Fruit fly (Drosophila melanogaster) whole organism, embryonic: Measurements from ENCODE around the gene E2f1.

ENCODE experiments used
- Antp ChIP-seq: fragments of 200-800 bp; sonication (Bioruptor generic); optimal IDR thresholded peaks from 3 replicates; lab custom pipeline; 2016; ENCODE audit warnings: missing biosample characterization, missing genetic modification characterization
- Awh ChIP-seq: fragments of 200-800 bp; sonication (Bioruptor generic); IDR thresholded peaks from 2 replicates; pipeline ENCODE4, ENCODE4 v1.3.6; 2022; ENCODE audit warnings: missing biosample characterization, missing genetic modification characterization
- CG12299 ChIP-seq: fragments of 200-800 bp; sonication (Bioruptor generic); optimal IDR thresholded peaks from 2 replicates; lab custom pipeline; 2018; ENCODE audit warnings: missing biosample characterization, mild to moderate bottlenecking, missing genetic modification characterization
- CG1233 ChIP-seq: fragments of 200-800 bp; sonication (Bioruptor generic); optimal IDR thresholded peaks from 4 replicates; lab custom pipeline; 2018; ENCODE audit warnings: missing biosample characterization, mild to moderate bottlenecking, missing genetic modification characterization
- CG12659 ChIP-seq: fragments of 200-800 bp; sonication (Bioruptor generic); optimal IDR thresholded peaks from 3 replicates; lab custom pipeline; 2017; ENCODE audit warnings: mild to moderate bottlenecking, missing biosample characterization, missing genetic modification reagents, missing genetic modification characterization
- CG12942 ChIP-seq: fragments of 200-800 bp; sonication (Bioruptor generic); optimal IDR thresholded peaks from 3 replicates; lab custom pipeline; 2016; ENCODE audit warnings: missing biosample characterization, missing genetic modification characterization
- CG13624 ChIP-seq: fragments of 200-800 bp; sonication (Bioruptor generic); optimal IDR thresholded peaks from 2 replicates; lab custom pipeline; 2016; ENCODE audit warnings: missing biosample characterization, missing genetic modification characterization
- CG14965 ChIP-seq: fragments of 200-800 bp; sonication (Bioruptor generic); optimal IDR thresholded peaks from 2 replicates; lab custom pipeline; 2016; ENCODE audit warnings: missing biosample characterization, missing genetic modification characterization, borderline replicate concordance
- CG15011 ChIP-seq: fragments of 200-800 bp; sonication (Bioruptor generic); optimal IDR thresholded peaks from 3 replicates; lab custom pipeline; 2018; ENCODE audit warnings: missing biosample characterization, mild to moderate bottlenecking, missing genetic modification characterization
- CG15269 ChIP-seq: fragments of 200-800 bp; sonication (Bioruptor generic); optimal IDR thresholded peaks from 2 replicates; lab custom pipeline; 2018; ENCODE audit warnings: missing biosample characterization, mild to moderate bottlenecking, missing genetic modification characterization, moderate library complexity
- CG1529 ChIP-seq: fragments of 200-800 bp; sonication (Bioruptor generic); optimal IDR thresholded peaks from 3 replicates; lab custom pipeline; 2018; ENCODE audit warnings: missing biosample characterization, missing genetic modification characterization
- CG16863 ChIP-seq: fragments of 200-800 bp; sonication (Bioruptor generic); optimal IDR thresholded peaks from 3 replicates; lab custom pipeline; 2016; ENCODE audit warnings: missing biosample characterization, missing genetic modification characterization
- CG18262 ChIP-seq: fragments of 200-800 bp; optimal IDR thresholded peaks from 3 replicates; lab custom pipeline; 2019; ENCODE audit warnings: missing biosample characterization, mild to moderate bottlenecking, missing genetic modification characterization, moderate library complexity
- CG2875 ChIP-seq: fragments of 200-800 bp; sonication (Bioruptor generic); optimal IDR thresholded peaks from 2 replicates; lab custom pipeline; 2017; ENCODE audit warnings: missing biosample characterization, mild to moderate bottlenecking, missing genetic modification characterization, missing genetic modification reagents
- CG2889 ChIP-seq: fragments of 200-800 bp; sonication (Bioruptor generic); IDR thresholded peaks from 3 replicates; pipeline ENCODE4 v1.3.6; 2022; ENCODE audit warnings: missing biosample characterization, missing genetic modification characterization
- CG4360 ChIP-seq: fragments of 200-800 bp; sonication (Bioruptor generic); IDR thresholded peaks from 2 replicates; pipeline ENCODE4 v1.3.6; 2022; ENCODE audit warnings: missing biosample characterization, missing genetic modification characterization
- CG7928 ChIP-seq: fragments of 200-800 bp; sonication (Bioruptor generic); optimal IDR thresholded peaks from 2 replicates; lab custom pipeline; 2017; ENCODE audit warnings: missing biosample characterization, mild to moderate bottlenecking, missing genetic modification characterization
- Camta ChIP-seq: fragments of 200-800 bp; sonication (Bioruptor generic); optimal IDR thresholded peaks from 2 replicates; lab custom pipeline; 2016; ENCODE audit warnings: missing biosample characterization, missing genetic modification characterization
- Dll ChIP-seq: fragments of 200-800 bp; sonication (Bioruptor generic); IDR thresholded peaks from 4 replicates; pipeline ENCODE4 v1.3.6; 2022; ENCODE audit warnings: missing biosample characterization, missing genetic modification characterization; ENCODE audit not compliant: partially characterized antibody
- Elba2 ChIP-seq: fragments of 200-800 bp; sonication (Bioruptor generic); optimal IDR thresholded peaks from 3 replicates; lab custom pipeline; 2016; ENCODE audit warnings: missing biosample characterization, missing genetic modification characterization
- Ets97D ChIP-seq: fragments of 200-800 bp; sonication (Bioruptor generic); optimal IDR thresholded peaks from 3 replicates; lab custom pipeline; 2016; ENCODE audit warnings: missing biosample characterization, missing genetic modification characterization
- Fer1 ChIP-seq: fragments of 200-800 bp; sonication (Bioruptor generic); optimal IDR thresholded peaks from 2 replicates; lab custom pipeline; 2017; ENCODE audit warnings: missing biosample characterization, mild to moderate bottlenecking, missing genetic modification characterization
- Hey ChIP-seq: fragments of 200-800 bp; sonication (Bioruptor generic); optimal IDR thresholded peaks from 3 replicates; lab custom pipeline; 2018; ENCODE audit warnings: missing biosample characterization, mild to moderate bottlenecking, missing genetic modification characterization
- Hr3 ChIP-seq: fragments of 200-800 bp; sonication (Bioruptor generic); optimal IDR thresholded peaks from 3 replicates; lab custom pipeline; 2016; ENCODE audit warnings: missing biosample characterization, missing genetic modification characterization
- Jarid2 ChIP-seq: fragments of 200-800 bp; sonication (Bioruptor generic); optimal IDR thresholded peaks from 3 replicates; lab custom pipeline; 2017; ENCODE audit warnings: mild to moderate bottlenecking, missing biosample characterization, missing genetic modification reagents, missing genetic modification characterization
- Lim3 ChIP-seq: fragments of 200-800 bp; sonication (Bioruptor generic); IDR thresholded peaks from 2 replicates; pipeline ENCODE4 v1.3.6; 2022; ENCODE audit warnings: missing biosample characterization, missing genetic modification characterization
- MESR4 ChIP-seq: fragments of 200-800 bp; sonication (Bioruptor generic); optimal IDR thresholded peaks from 2 replicates; lab custom pipeline; 2018; ENCODE audit warnings: missing biosample characterization, mild to moderate bottlenecking, missing genetic modification characterization, moderate library complexity
- Meics ChIP-seq: fragments of 200-800 bp; sonication (Bioruptor generic); optimal IDR thresholded peaks from 2 replicates; lab custom pipeline; 2017; ENCODE audit warnings: missing biosample characterization, mild to moderate bottlenecking, missing genetic modification characterization
- Oaz ChIP-seq: fragments of 200-800 bp; sonication (Bioruptor generic); IDR thresholded peaks from 2 replicates; pipeline ENCODE4 v1.3.6; 2022; ENCODE audit warnings: missing biosample characterization, missing genetic modification characterization
- YL-1 ChIP-seq: fragments of 200-800 bp; sonication (Bioruptor generic); optimal IDR thresholded peaks from 3 replicates; lab custom pipeline; 2017; ENCODE audit warnings: missing biosample characterization, mild to moderate bottlenecking, missing genetic modification characterization
- abd-A ChIP-seq: fragments of 200-800 bp; sonication (Bioruptor generic); optimal IDR thresholded peaks from 3 replicates; lab custom pipeline; 2019; ENCODE audit warnings: missing biosample characterization, mild to moderate bottlenecking, missing genetic modification characterization, moderate library complexity
- ase ChIP-seq: fragments of 200-800 bp; sonication (Bioruptor generic); IDR thresholded peaks from 3 replicates; pipeline ENCODE4 v1.3.6; 2022; ENCODE audit warnings: missing biosample characterization, missing genetic modification characterization
- ash1 ChIP-seq: fragments of 200-800 bp; sonication (Bioruptor generic); optimal IDR thresholded peaks from 2 replicates; lab custom pipeline; 2018; ENCODE audit warnings: missing biosample characterization, mild to moderate bottlenecking, missing genetic modification characterization
- dati ChIP-seq: fragments of 200-800 bp; sonication (Bioruptor generic); IDR thresholded peaks from 2 replicates; pipeline ENCODE4 v1.3.6; 2022; ENCODE audit warnings: missing biosample characterization, missing genetic modification characterization
- disco-r ChIP-seq: fragments of 200-800 bp; sonication (Bioruptor generic); optimal IDR thresholded peaks from 2 replicates; lab custom pipeline; 2016; ENCODE audit warnings: missing biosample characterization, missing genetic modification characterization
- ewg ChIP-seq: fragments of 200-800 bp; sonication (Bioruptor generic); optimal IDR thresholded peaks from 3 replicates; lab custom pipeline; 2017; ENCODE audit warnings: mild to moderate bottlenecking, missing biosample characterization, missing genetic modification reagents, missing genetic modification characterization
- eyg ChIP-seq: fragments of 200-800 bp; sonication (Bioruptor generic); optimal IDR thresholded peaks from 3 replicates; lab custom pipeline; 2016; ENCODE audit warnings: missing biosample characterization, missing genetic modification characterization
- gfzf ChIP-seq: fragments of 200-800 bp; sonication (Bioruptor generic); optimal IDR thresholded peaks from 2 replicates; lab custom pipeline; 2016; ENCODE audit warnings: missing biosample characterization, mild to moderate bottlenecking, missing genetic modification characterization, moderate library complexity
- ham ChIP-seq: fragments of 200-800 bp; sonication (Bioruptor generic); IDR thresholded peaks from 2 replicates; pipeline ENCODE4 v1.3.6; 2022; ENCODE audit warnings: missing biosample characterization, missing genetic modification characterization
- inv ChIP-seq: fragments of 200-800 bp; sonication (Bioruptor generic); IDR thresholded peaks from 2 replicates; pipeline ENCODE4 v1.3.6; 2022; ENCODE audit warnings: missing biosample characterization, missing genetic modification characterization; ENCODE audit not compliant: partially characterized antibody
- jing ChIP-seq: fragments of 200-800 bp; sonication (Bioruptor generic); optimal IDR thresholded peaks from 2 replicates; lab custom pipeline; 2018; ENCODE audit warnings: missing biosample characterization, mild to moderate bottlenecking, missing genetic modification characterization
- kah ChIP-seq: fragments of 200-800 bp; sonication (Bioruptor generic); optimal IDR thresholded peaks from 2 replicates; lab custom pipeline; 2018; ENCODE audit warnings: missing biosample characterization, mild to moderate bottlenecking, missing genetic modification characterization
- mirr ChIP-seq: fragments of 200-800 bp; sonication (Bioruptor generic); optimal IDR thresholded peaks from 3 replicates; lab custom pipeline; 2018; ENCODE audit warnings: missing biosample characterization, mild to moderate bottlenecking, missing genetic modification characterization
- otp ChIP-seq: fragments of 200-800 bp; sonication (Bioruptor generic); IDR thresholded peaks from 3 replicates; pipeline ENCODE4, ENCODE4 v1.3.6; 2022; ENCODE audit warnings: missing biosample characterization, missing genetic modification characterization
- pum ChIP-seq: fragments of 200-800 bp; sonication (Bioruptor generic); optimal IDR thresholded peaks from 2 replicates; lab custom pipeline; 2016; ENCODE audit warnings: missing biosample characterization, missing genetic modification characterization
- ranshi ChIP-seq: fragments of 200-800 bp; sonication (Bioruptor generic); IDR thresholded peaks from 2 replicates; pipeline ENCODE4 v1.3.6; 2022; ENCODE audit warnings: missing biosample characterization, missing genetic modification characterization
- run ChIP-seq: fragments of 200-800 bp; sonication (Bioruptor generic); optimal IDR thresholded peaks from 3 replicates; lab custom pipeline; 2018; ENCODE audit warnings: missing biosample characterization, mild to moderate bottlenecking, missing genetic modification characterization
- sob ChIP-seq: fragments of 200-800 bp; sonication (Bioruptor generic); IDR thresholded peaks from 2 replicates; pipeline ENCODE4 v1.3.6; 2022; ENCODE audit warnings: missing biosample characterization, missing genetic modification characterization
- stwl ChIP-seq: fragments of 200-800 bp; sonication (Bioruptor generic); optimal IDR thresholded peaks from 3 replicates; lab custom pipeline; 2018; ENCODE audit warnings: missing biosample characterization, mild to moderate bottlenecking, missing genetic modification characterization, moderate library complexity
- sug ChIP-seq: fragments of 200-800 bp; optimal IDR thresholded peaks from 2 replicates; lab custom pipeline; 2019; ENCODE audit warnings: missing biosample characterization, mild to moderate bottlenecking, missing genetic modification characterization, moderate library complexity
- trh ChIP-seq: fragments of 200-800 bp; sonication (Bioruptor generic); optimal IDR thresholded peaks from 2 replicates; lab custom pipeline; 2016; ENCODE audit warnings: missing biosample characterization, missing genetic modification characterization
- unc-4 ChIP-seq: fragments of 200-800 bp; sonication (Bioruptor generic); IDR thresholded peaks from 2 replicates; pipeline ENCODE4 v1.3.6; 2022; ENCODE audit warnings: missing biosample characterization, missing genetic modification characterization; ENCODE audit not compliant: partially characterized antibody

The E2f1 gene

dm6 chr3R:21671636-21672035 lies 11.0 kb upstream of the E2f1 start, which contains the start of gene PolA1 (continued):
- TF ChIP-seq Fer1 (peak; percentile 31), CG12299 (no peak), MESR4 (peak; percentile 27), sug (tag; lab: Kevin White, UChicago) (peak; percentile 25), pum (GFP tag; lab: Kevin White, UChicago) (peak; percentile 11), gfzf (peak; percentile 46), unc-4 (peak; percentile 98), YL-1 (GFP tag; lab: Kevin White, UChicago) (peak; percentile 49), abd-A (no peak), inv (GFP tag; lab: Robert Waterston, UW) (peak; percentile 96), dati (no peak), Hr3 (GFP tag; lab: Kevin White, UChicago) (peak; percentile 28), disco-r (peak; percentile 4), ewg (GFP tag; lab: Kevin White, UChicago) (no peak), Oaz (GFP tag; lab: Robert Waterston, UW) (no peak), Awh (no peak), CG4360 (GFP tag; lab: Robert Waterston, UW) (no peak), CG12659 (peak; percentile 57), CG12942 (GFP tag; lab: Kevin White, UChicago) (peak; percentile 20), Camta (peak; percentile 35), trh (GFP tag; lab: Kevin White, UChicago) (no peak), run (tag; lab: Kevin White, UChicago) (no peak), kah (GFP tag; lab: Kevin White, UChicago) (no peak), stwl (tag; lab: Kevin White, UChicago) (peak; percentile 91), Antp (peak; percentile 45), Hey (no peak), Meics (no peak), Lim3 (GFP tag; lab: Robert Waterston, UW) (no peak), ham (GFP tag; lab: Robert Waterston, UW) (no peak), CG16863 (GFP tag; lab: Kevin White, UChicago) (no peak), Elba2 (GFP tag; lab: Kevin White, UChicago) (peak; percentile 9), otp (GFP tag; lab: Robert Waterston, UW) (no peak), ranshi (GFP tag; lab: Robert Waterston, UW) (no peak), CG1529 (GFP tag; lab: Kevin White, UChicago) (no peak), CG15011 (GFP tag; lab: Kevin White, UChicago) (no peak), CG2875 (GFP tag; lab: Kevin White, UChicago) (no peak), mirr (GFP tag; lab: Kevin White, UChicago) (no peak), CG14965 (GFP tag; lab: Kevin White, UChicago) (no peak), CG1233 (no peak), CG18262 (tag; lab: Kevin White, UChicago) (peak; percentile 12), CG15269 (tag; lab: Kevin White, UChicago) (no peak), CG2889 (no peak), Ets97D (peak; percentile 90), jing (GFP tag; lab: Kevin White, UChicago) (no peak), Jarid2 (GFP tag; lab: Kevin White, UChicago) (no peak), Dll (GFP tag; lab: Robert Waterston, UW) (peak; percentile 99), CG13624 (peak; percentile 65), ash1 (no peak), eyg (GFP tag; lab: Kevin White, UChicago) (no peak), sob (GFP tag; lab: Robert Waterston, UW) (peak; percentile 70), CG7928 (peak; percentile 90), ase (GFP tag; lab: Robert Waterston, UW) (no peak)
